Fruit fly (Drosophila melanogaster): ENCODE measurements around the gene CG5676.
A peak's percentile ranks its signal among the peaks of the same experiment; 100 is the strongest.

Gene CG5676

dm6 chr2L:10220501-10221386, 34.9 kb downstream of the CG5676 start, which contains the start of the genes Npc1a and Prosalpha6:
Gene Npc1a (minus strand): TSS chr2L:10221216.
Gene Prosalpha6 (plus strand): TSS chr2L:10221351.
- peak; percentile 31 for TF ChIP-seq CG15710 (tag; optimal IDR thresholded peaks at IDR 0.05)
- TF ChIP-seq CG12605 (GFP tag; IDR thresholded peaks at IDR 0.05) = no peak

DNA sequence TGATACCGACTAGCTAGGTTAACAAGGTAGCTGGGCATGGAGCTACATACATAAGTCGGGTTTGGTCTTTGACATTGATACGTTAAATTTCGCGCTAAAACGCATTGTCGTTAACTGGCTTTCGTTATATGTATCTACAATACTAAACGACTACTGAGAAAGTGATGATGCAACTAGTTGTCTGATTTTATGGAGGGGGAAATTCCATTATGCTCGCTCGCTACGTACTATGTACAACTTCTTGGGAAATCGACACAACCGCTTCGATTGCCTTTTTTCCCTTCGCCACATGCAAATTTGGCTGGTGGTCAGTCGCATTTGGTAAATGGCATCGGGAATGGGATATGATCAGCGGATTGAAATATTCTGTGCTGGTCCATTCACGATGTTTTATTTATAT, 35.7 kb downstream of the CG5676 start:
- TF ChIP-seq CG14655 (GFP tag; optimal IDR thresholded peaks at IDR 0.05) (no peak), CG34367 (tag; optimal IDR thresholded peaks at IDR 0.05) (no peak), CG13204 (GFP tag; optimal IDR thresholded peaks at IDR 0.05) (no peak), gl (tag; optimal IDR thresholded peaks at IDR 0.05) (no peak)

- peak; percentile 10 for TF ChIP-seq CG17806 (tag; optimal IDR thresholded peaks at IDR 0.05)
- TF ChIP-seq CG10348 (GFP tag; IDR thresholded peaks at IDR 0.05) = no peak
Observed at dm6 chr2L:10210631-10211557, 44.8 kb downstream of the CG5676 start, which contains the start of the genes CG5727 and ath. Gene CG5727 (minus strand): TSS chr2L:10210681. Gene ath (plus strand): TSS chr2L:10211143.

DNA sequence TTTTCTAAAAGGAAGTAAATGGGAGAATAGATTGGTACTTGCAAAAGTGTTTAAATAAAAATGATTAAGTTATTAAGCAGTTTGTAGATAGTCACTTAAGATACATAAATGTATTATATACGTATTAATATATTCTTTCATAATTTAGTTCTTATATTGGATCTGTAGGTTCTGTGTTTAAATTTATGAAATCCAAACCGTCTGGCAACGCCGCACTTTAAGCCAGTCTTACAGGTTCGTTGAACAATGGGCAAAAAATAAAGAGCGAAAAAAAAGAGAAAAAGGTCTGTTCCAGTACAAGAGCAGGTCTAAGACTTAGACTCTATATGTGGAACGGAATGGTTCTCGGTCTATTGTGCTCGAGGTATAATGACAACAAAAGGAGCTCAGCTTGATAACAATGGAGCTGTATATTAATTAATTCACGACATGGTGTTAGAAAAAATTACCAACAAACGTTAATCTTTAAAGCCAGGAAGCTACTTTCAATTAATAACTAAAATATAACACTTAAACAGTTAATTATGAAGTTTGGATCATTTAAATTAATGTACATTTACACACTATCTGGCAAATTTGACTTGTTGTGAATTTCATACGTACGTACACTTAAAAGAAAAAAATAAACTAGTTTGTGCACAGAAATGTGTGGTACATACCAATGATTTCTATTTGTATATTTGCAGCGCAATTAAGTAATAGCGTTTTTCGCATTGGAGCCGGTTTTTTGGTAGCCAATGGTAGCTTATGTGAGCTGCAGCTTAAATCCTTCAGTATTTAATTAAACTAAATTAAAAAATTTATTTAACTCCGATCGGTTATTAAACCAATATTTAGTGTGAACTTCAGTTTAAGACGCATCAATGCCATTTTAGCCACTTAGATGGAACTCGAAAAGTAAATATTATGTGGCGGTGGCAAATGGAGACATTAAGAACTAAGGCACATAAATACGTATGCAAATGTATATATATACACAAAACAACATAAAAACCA, 46.6 kb downstream of the CG5676 start, which contains the start of gene CG5731:
CG5731 (minus strand) TSS at position 946 of the 996 bp plus-strand sequence.
- TF ChIP-seq CG12605 (GFP tag; IDR thresholded peaks at IDR 0.05) (0 out of 2 replicates have a peak, but pooled peaks have one; percentile 21), CG14655 (GFP tag; optimal IDR thresholded peaks at IDR 0.05) (no peak), CG9948 (tag; optimal IDR thresholded peaks at IDR 0.05) (no peak), EcR (GFP tag; optimal IDR thresholded peaks at IDR 0.05) (peak; percentile 64), CG15710 (tag; optimal IDR thresholded peaks at IDR 0.05) (no peak), CG32121 (GFP tag; IDR thresholded peaks at IDR 0.05) (0 out of 2 replicates have a peak, but pooled peaks have one; percentile 16)

dm6 chr2L:10206633-10207162, 49.0 kb downstream of the CG5676 start, which contains the start of gene Snx17:
Gene Snx17 (minus strand): TSS chr2L:10206961.
- TF ChIP-seq CG15710 (tag; optimal IDR thresholded peaks at IDR 0.05) = no peak
- TF ChIP-seq EcR (GFP tag; optimal IDR thresholded peaks at IDR 0.05) = no peak
- TF ChIP-seq CG34367 (tag; optimal IDR thresholded peaks at IDR 0.05) = no peak
- no peak for TF ChIP-seq Ets98B (GFP tag; IDR thresholded peaks at IDR 0.05)
- no peak for TF ChIP-seq CG17806 (tag; optimal IDR thresholded peaks at IDR 0.05)
- TF ChIP-seq Pif1A (GFP tag; optimal IDR thresholded peaks at IDR 0.05) = no peak
- TF ChIP-seq CG4496 (GFP tag; IDR thresholded peaks at IDR 0.05) = no peak
- no peak for TF ChIP-seq Pif1B (GFP tag; optimal IDR thresholded peaks at IDR 0.05)

DNA sequence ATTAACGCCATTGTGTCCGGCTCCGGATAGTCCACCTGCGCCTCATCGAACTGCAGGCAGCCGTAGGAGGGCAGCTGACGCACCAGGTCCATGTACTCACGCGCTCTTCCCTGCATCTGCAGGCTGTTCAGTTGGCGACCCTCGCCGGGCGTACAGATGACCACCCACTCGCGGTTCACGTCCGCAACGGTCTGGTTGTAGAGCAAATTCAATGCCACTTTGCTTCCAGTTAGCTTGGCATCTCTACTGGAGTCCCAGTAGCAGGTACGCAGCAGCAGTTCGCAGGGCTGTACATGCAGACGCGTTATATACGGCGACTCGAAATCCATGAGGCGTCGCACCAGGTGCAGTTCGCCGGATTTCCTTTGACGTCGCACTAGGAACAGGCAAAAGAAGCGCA, 49.8 kb downstream of the CG5676 start:
- TF ChIP-seq CG8159 (tag; optimal IDR thresholded peaks at IDR 0.05) (no peak), EcR (GFP tag; optimal IDR thresholded peaks at IDR 0.05) (no peak), CG34367 (tag; optimal IDR thresholded peaks at IDR 0.05) (no peak), CG13204 (GFP tag; optimal IDR thresholded peaks at IDR 0.05) (no peak), gl (tag; optimal IDR thresholded peaks at IDR 0.05) (no peak), CG12605 (GFP tag; IDR thresholded peaks at IDR 0.05) (no peak), CG32121 (GFP tag; IDR thresholded peaks at IDR 0.05) (no peak), CG8301 (tag; optimal IDR thresholded peaks at IDR 0.05) (no peak), CG4496 (GFP tag; IDR thresholded peaks at IDR 0.05) (no peak), Pif1A (GFP tag; optimal IDR thresholded peaks at IDR 0.05) (no peak)

Data from whole organism, pupa.